Worm (Caenorhabditis elegans) whole organism, L4 larva: ENCODE measurements around the gene rdl-1.
A peak's percentile ranks its signal among the peaks of the same experiment; 100 is the strongest.

Experiments used
- F10B5.3 ChIP-seq: sonication (generic microtip); optimal IDR thresholded peaks from 2 replicates; lab custom pipeline; 2016; ENCODE audit warnings: mild to moderate bottlenecking, missing genetic modification characterization, missing compliant biosample characterization
- F26F4.8 ChIP-seq: fragments of 200-800 bp; sonication (Bioruptor generic); conservative IDR thresholded peaks from 2 replicates; pipeline ENCODE4 v1.3.6; 2022; ENCODE audit warnings: missing genetic modification characterization, missing compliant biosample characterization
- F37D6.2 ChIP-seq: sonication (generic microtip); optimal IDR thresholded peaks from 2 replicates; lab custom pipeline; 2016; ENCODE audit warnings: mild to moderate bottlenecking, missing genetic modification characterization, missing compliant biosample characterization
- F44E2.7 ChIP-seq: fragments of 200-800 bp; sonication (Bioruptor generic); IDR thresholded peaks from 2 replicates; pipeline ENCODE4 v2.1.2; 2022; ENCODE audit warnings: missing genetic modification characterization, missing compliant biosample characterization
- F49E8.2 ChIP-seq: sonication (generic microtip); optimal IDR thresholded peaks from 2 replicates; lab custom pipeline; 2016; ENCODE audit warnings: missing compliant biosample characterization, mild to moderate bottlenecking, missing genetic modification characterization, borderline replicate concordance
- R02D3.7 ChIP-seq: fragments of 150-350 bp; sonication (generic microtip); optimal IDR thresholded peaks from 3 replicates; lab custom pipeline; 2014; ENCODE audit warnings: missing biosample characterization, missing genetic modification characterization
- Y48G9A.11 ChIP-seq: fragments of 200-800 bp; sonication (Bioruptor generic); IDR thresholded peaks from 2 replicates; pipeline ENCODE4 v1.3.6; 2022; ENCODE audit warnings: missing genetic modification reagents, missing genetic modification characterization, missing compliant biosample characterization
- Y5F2A.4 ChIP-seq: fragments of 200-800 bp; sonication (Bioruptor generic); optimal IDR thresholded peaks from 2 replicates; lab custom pipeline; 2018; ENCODE audit warnings: mild to moderate bottlenecking, missing genetic modification characterization, missing compliant biosample characterization
- Y75B8A.6 ChIP-seq: fragments of 200-800 bp; sonication (Bioruptor generic); IDR thresholded peaks from 2 replicates; pipeline ENCODE4 v1.3.6; 2022; ENCODE audit warnings: missing genetic modification reagents, missing genetic modification characterization, missing compliant biosample characterization
- aly-2 ChIP-seq: sonication (generic microtip); optimal IDR thresholded peaks from 2 replicates; lab custom pipeline; 2018; ENCODE audit warnings: missing biosample characterization, missing genetic modification characterization
- ama-1 ChIP-seq: fragments of 150-350 bp; optimal IDR thresholded peaks from 2 replicates; lab custom pipeline; 2014; ENCODE audit warnings: inconsistent platforms, mixed read lengths
- attf-4 ChIP-seq: sonication (generic microtip); optimal IDR thresholded peaks from 3 replicates; lab custom pipeline; 2017; ENCODE audit warnings: missing biosample characterization, missing genetic modification characterization
- ceh-44 ChIP-seq: fragments of 200-800 bp; sonication (Bioruptor generic); IDR thresholded peaks from 2 replicates; pipeline ENCODE4 v1.3.6; 2022; ENCODE audit warnings: missing genetic modification reagents, missing genetic modification characterization, missing compliant biosample characterization
- ceh-62 ChIP-seq: sonication (generic microtip); optimal IDR thresholded peaks from 2 replicates; lab custom pipeline; 2017; ENCODE audit warnings: missing biosample characterization, missing genetic modification characterization
- ces-1 ChIP-seq: fragments of 150-350 bp; sonication (generic microtip); optimal IDR thresholded peaks from 4 replicates; lab custom pipeline; 2014; ENCODE audit warnings: missing biosample characterization, missing genetic modification reagents, missing genetic modification characterization
- cey-2 ChIP-seq: sonication (generic microtip); optimal IDR thresholded peaks from 3 replicates; lab custom pipeline; 2017; ENCODE audit warnings: missing genetic modification characterization, mild to moderate bottlenecking, missing compliant biosample characterization, antibody characterized with exemption, borderline replicate concordance; ENCODE audit not compliant: insufficient read depth
- daf-12 ChIP-seq: fragments of 150-350 bp; optimal IDR thresholded peaks from 2 replicates; lab custom pipeline; 2014; ENCODE audit warnings: missing biosample characterization, missing genetic modification reagents, missing genetic modification characterization
- daf-16 ChIP-seq, 3 experiments: sonication (generic microtip); optimal IDR thresholded peaks; 2 replicates each; lab custom pipeline; 2016 to 2017; ENCODE audit warnings: missing genetic modification characterization in 3 of 3, missing genetic modification reagents in 3 of 3, mild to moderate bottlenecking in 2 of 3, missing compliant biosample characterization in 2 of 3, missing biosample characterization in 1 of 3, moderate library complexity in 1 of 3
- daf-19 ChIP-seq: fragments of 200-800 bp; sonication (Bioruptor generic); conservative IDR thresholded peaks from 2 replicates; pipeline ENCODE4 v1.3.6; 2022; ENCODE audit warnings: missing genetic modification characterization, missing compliant biosample characterization
- daf-8 ChIP-seq: fragments of 200-800 bp; sonication (Bioruptor generic); IDR thresholded peaks from 2 replicates; pipeline ENCODE4 v1.3.6; 2022; ENCODE audit warnings: missing genetic modification characterization, missing compliant biosample characterization
- dmd-9 ChIP-seq: fragments of 200-800 bp; sonication (Bioruptor generic); IDR thresholded peaks from 2 replicates; pipeline ENCODE4 v1.3.6; 2022; ENCODE audit warnings: missing genetic modification reagents, missing genetic modification characterization, missing compliant biosample characterization
- duxl-1 ChIP-seq: sonication (generic microtip); optimal IDR thresholded peaks from 2 replicates; lab custom pipeline; 2016; ENCODE audit warnings: mild to moderate bottlenecking, missing genetic modification characterization, moderate library complexity, missing compliant biosample characterization; ENCODE audit not compliant: poor library complexity
- fos-1 ChIP-seq: fragments of 150-350 bp; optimal IDR thresholded peaks from 2 replicates; lab custom pipeline; 2014; ENCODE audit warnings: missing biosample characterization, missing genetic modification characterization
- gei-8 ChIP-seq: fragments of 200-800 bp; sonication (Bioruptor generic); optimal IDR thresholded peaks from 2 replicates; lab custom pipeline; 2018; ENCODE audit warnings: mild to moderate bottlenecking, missing genetic modification characterization, missing compliant biosample characterization
- hif-1 ChIP-seq, 2 experiments: sonication (generic microtip); optimal IDR thresholded peaks; 2 replicates each; lab custom pipeline; 2016 to 2017; ENCODE audit warnings: missing compliant biosample characterization in 2 of 2, missing genetic modification characterization in 2 of 2, missing genetic modification reagents in 2 of 2, missing genotype in 2 of 2, mild to moderate bottlenecking in 1 of 2
- hmg-1.1 ChIP-seq: fragments of 200-800 bp; sonication (Bioruptor generic); IDR thresholded peaks from 2 replicates; pipeline ENCODE4 v1.3.6; 2022; ENCODE audit warnings: missing genetic modification reagents, missing genetic modification characterization, missing compliant biosample characterization
- lin-38 ChIP-seq: fragments of 200-800 bp; sonication (Bioruptor generic); IDR thresholded peaks from 2 replicates; pipeline ENCODE4 v1.3.6; 2022; ENCODE audit warnings: missing genetic modification reagents, missing genetic modification characterization, missing compliant biosample characterization
- lir-3 ChIP-seq: sonication (generic microtip); optimal IDR thresholded peaks from 2 replicates; lab custom pipeline; 2016; ENCODE audit warnings: mild to moderate bottlenecking, missing genetic modification characterization, missing compliant biosample characterization
- madf-9 ChIP-seq: fragments of 200-800 bp; sonication (Bioruptor generic); conservative IDR thresholded peaks from 2 replicates; pipeline ENCODE4 v1.3.6; 2022; ENCODE audit warnings: missing genetic modification reagents, missing genetic modification characterization, missing compliant biosample characterization
- mdt-29 ChIP-seq: fragments of 200-800 bp; sonication (Bioruptor generic); IDR thresholded peaks from 2 replicates; pipeline ENCODE4 v1.3.6; 2022; ENCODE audit warnings: missing genetic modification reagents, missing genetic modification characterization, missing compliant biosample characterization
- mep-1 ChIP-seq: fragments of 150-350 bp; sonication (generic microtip); optimal IDR thresholded peaks from 3 replicates; lab custom pipeline; 2014; ENCODE audit warnings: missing biosample characterization, missing genetic modification characterization
- mxl-2 ChIP-seq: fragments of 200-800 bp; sonication (Bioruptor generic); conservative IDR thresholded peaks from 2 replicates; pipeline ENCODE4 v1.3.6; 2022; ENCODE audit warnings: missing genetic modification reagents, missing genetic modification characterization, missing compliant biosample characterization
- mxl-3 ChIP-seq: fragments of 200-800 bp; sonication (Bioruptor generic); optimal IDR thresholded peaks from 2 replicates; lab custom pipeline; 2018; ENCODE audit warnings: mild to moderate bottlenecking, missing genetic modification characterization, missing compliant biosample characterization
- nhr-102 ChIP-seq: sonication (generic microtip); optimal IDR thresholded peaks from 2 replicates; lab custom pipeline; 2016; ENCODE audit warnings: mild to moderate bottlenecking, missing genetic modification characterization, moderate library complexity, missing compliant biosample characterization
- nhr-11 ChIP-seq: fragments of 150-350 bp; optimal IDR thresholded peaks from 2 replicates; lab custom pipeline; 2014; ENCODE audit warnings: missing biosample characterization, missing genetic modification characterization
- nhr-111 ChIP-seq: fragments of 200-800 bp; sonication (Bioruptor generic); optimal IDR thresholded peaks from 2 replicates; lab custom pipeline; 2018; ENCODE audit warnings: mild to moderate bottlenecking, missing genetic modification characterization, missing compliant biosample characterization
- nhr-41 ChIP-seq: fragments of 200-800 bp; sonication (Bioruptor generic); IDR thresholded peaks from 2 replicates; pipeline ENCODE4 v1.3.6; 2022; ENCODE audit warnings: missing genetic modification reagents, missing genetic modification characterization, missing compliant biosample characterization
- nhr-6 ChIP-seq: fragments of 150-350 bp; optimal IDR thresholded peaks from 2 replicates; lab custom pipeline; 2014; ENCODE audit warnings: missing biosample characterization, missing genetic modification characterization
- nhr-77 ChIP-seq: fragments of 150-350 bp; optimal IDR thresholded peaks from 2 replicates; lab custom pipeline; 2014; ENCODE audit warnings: missing biosample characterization, missing genetic modification characterization
- snpc-1.2 ChIP-seq: fragments of 200-800 bp; sonication (Bioruptor generic); IDR thresholded peaks from 2 replicates; pipeline ENCODE4 v1.3.6; 2022; ENCODE audit warnings: missing genetic modification reagents, missing genetic modification characterization, missing compliant biosample characterization
- spr-3 ChIP-seq: fragments of 200-800 bp; sonication (Bioruptor generic); optimal IDR thresholded peaks from 2 replicates; lab custom pipeline; 2018; ENCODE audit warnings: mild to moderate bottlenecking, missing genetic modification characterization, missing compliant biosample characterization
- tra-1 ChIP-seq: fragments of 200-800 bp; sonication (Bioruptor generic); IDR thresholded peaks from 2 replicates; pipeline ENCODE4 v1.3.6; 2022; ENCODE audit warnings: missing genetic modification reagents, missing genetic modification characterization, missing compliant biosample characterization
- unc-39 ChIP-seq: sonication (generic microtip); optimal IDR thresholded peaks from 2 replicates; lab custom pipeline; 2017; ENCODE audit warnings: missing biosample characterization, missing genetic modification characterization
- unc-62 ChIP-seq, 3 experiments: fragments of 150-350 bp in 1 of 3; sonication (generic microtip); optimal IDR thresholded peaks in 2 of 3; peaks in 1 of 3; 1 replicate in 1 of 3; 2 replicates in 2 of 3; lab custom pipeline; 2014 to 2017; ENCODE audit warnings: missing biosample characterization in 3 of 3, missing genetic modification characterization in 3 of 3, missing genetic modification reagents in 3 of 3, missing genotype in 1 of 3
- zag-1 ChIP-seq: fragments of 150-350 bp; optimal IDR thresholded peaks from 2 replicates; lab custom pipeline; 2014; ENCODE audit warnings: missing biosample characterization, missing genetic modification characterization
- zfp-3 ChIP-seq: fragments of 200-800 bp; sonication (Bioruptor generic); conservative IDR thresholded peaks from 2 replicates; pipeline ENCODE4 v1.3.6; 2022; ENCODE audit warnings: missing genetic modification reagents, missing genetic modification characterization, missing compliant biosample characterization
- zip-11 ChIP-seq: fragments of 200-800 bp; sonication (Bioruptor generic); IDR thresholded peaks from 2 replicates; pipeline ENCODE4 v1.3.6; 2022; ENCODE audit warnings: missing genetic modification characterization, missing compliant biosample characterization
- ztf-11 ChIP-seq: fragments of 150-350 bp; optimal IDR thresholded peaks from 2 replicates; lab custom pipeline; 2014; ENCODE audit warnings: missing biosample characterization, missing genetic modification characterization

The rdl-1 gene

DNA sequence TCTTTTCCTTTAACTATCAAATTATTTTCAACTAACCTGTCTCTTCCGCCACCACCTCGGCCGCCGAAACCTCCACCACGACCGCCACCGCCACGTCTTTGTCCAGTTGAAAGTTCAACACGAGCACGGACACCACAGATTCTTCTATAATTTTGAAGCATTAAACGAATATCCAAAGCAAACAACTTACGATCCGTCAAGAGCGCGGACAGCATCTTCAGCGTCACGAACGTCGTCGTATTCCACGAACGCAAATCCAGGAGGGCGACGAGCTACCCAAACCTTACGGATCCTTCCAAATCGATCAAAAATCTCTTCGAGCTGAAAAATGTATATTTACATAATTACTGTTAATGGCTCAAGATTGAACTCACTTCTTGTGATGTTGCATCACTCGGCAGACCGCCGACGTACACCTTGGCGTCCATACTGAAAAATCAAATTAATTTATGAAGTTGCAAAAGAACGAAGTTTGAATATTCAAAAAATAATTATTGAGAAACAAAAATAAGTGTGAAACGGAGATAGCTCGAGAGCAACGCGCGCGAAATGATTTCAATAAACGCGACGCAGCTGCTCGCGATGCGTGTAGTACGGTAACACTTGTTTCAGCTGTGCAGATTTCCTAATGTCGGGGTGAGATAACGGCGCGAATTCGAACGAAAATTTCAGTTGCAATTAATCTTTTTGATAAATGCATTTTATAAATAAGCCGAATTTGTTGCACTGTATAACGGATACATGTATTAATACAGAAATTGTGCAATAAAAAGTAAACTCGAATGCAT is 20.9 kb upstream of the rdl-1 start, which contains the start of gene rsp-6 (continued):
- TF ChIP-seq daf-16 (GFP tag; optimal IDR thresholded peaks at IDR 0.05; lab: Kevin White, UChicago) (peak in 1 of 2 experiments; percentile 1), daf-16 (tag; optimal IDR thresholded peaks at IDR 0.05; lab: Kevin White, UChicago) (peak; percentile 77), nhr-102 (tag; lab: Kevin White, UChicago) (peak; percentile 61), ztf-11 (no peak), fos-1 (tag; lab: Kevin White, UChicago) (no peak), attf-4 (tag; lab: Kevin White, UChicago) (no peak), F49E8.2 (tag; lab: Kevin White, UChicago) (no peak), ama-1 (lab: Kevin White, UChicago) (peak; percentile 73), daf-8 (GFP tag; lab: Robert Waterston, UW) (no peak), Y48G9A.11 (GFP tag; lab: Robert Waterston, UW) (peak; percentile 18; the same call in 1 of the 2 replicates), F44E2.7 (GFP tag; lab: Robert Waterston, UW) (no peak), unc-39 (tag; lab: Kevin White, UChicago) (no peak), Y5F2A.4 (no peak), cey-2 (tag; lab: Kevin White, UChicago) (no peak), zip-11 (GFP tag; lab: Robert Waterston, UW) (0 out of 2 replicates have a peak, but pooled peaks have one; percentile 11), nhr-6 (tag; lab: Kevin White, UChicago) (peak; percentile 81), lin-38 (GFP tag; lab: Robert Waterston, UW) (peak; percentile 86), hif-1 (tag; optimal IDR thresholded peaks at IDR 0.05; lab: Kevin White, UChicago) (peak in 1 of 2 experiments; percentile 75), Y75B8A.6 (GFP tag; lab: Robert Waterston, UW) (no peak), daf-19 (GFP tag; lab: Robert Waterston, UW) (no peak), mxl-2 (GFP tag; lab: Robert Waterston, UW) (no peak), unc-62 (GFP tag; optimal IDR thresholded peaks at IDR 0.05 in 1 of 2; lab: Kevin White, UChicago) (peak in 1 of 2 experiments; percentile 17), unc-62 (tag; optimal IDR thresholded peaks at IDR 0.05; lab: Kevin White, UChicago) (no peak), R02D3.7 (tag; lab: Kevin White, UChicago) (no peak), zfp-3 (GFP tag; lab: Robert Waterston, UW) (0 out of 2 replicates have a peak, but pooled peaks have one; percentile 33), F26F4.8 (GFP tag; lab: Robert Waterston, UW) (no peak), mep-1 (tag; lab: Kevin White, UChicago) (peak; percentile 91), mxl-3 (GFP tag; lab: Kevin White, UChicago) (peak; percentile 62), F10B5.3 (no peak), F37D6.2 (tag; lab: Kevin White, UChicago) (peak; percentile 33), gei-8 (GFP tag; lab: Kevin White, UChicago) (no peak), aly-2 (no peak), nhr-41 (GFP tag; lab: Robert Waterston, UW) (no peak), lir-3 (tag; lab: Kevin White, UChicago) (no peak), nhr-77 (peak; percentile 78), daf-12 (tag; lab: Kevin White, UChicago) (no peak), ces-1 (no peak), hmg-1.1 (GFP tag; lab: Robert Waterston, UW) (peak; percentile 45; the same call in 1 of the 2 replicates), dmd-9 (no peak), nhr-11 (peak; percentile 78), tra-1 (GFP tag; lab: Robert Waterston, UW) (no peak), ceh-62 (no peak), spr-3 (GFP tag; lab: Kevin White, UChicago) (no peak), ceh-44 (GFP tag; lab: Robert Waterston, UW) (peak; percentile 56; the same call in 1 of the 2 replicates), snpc-1.2 (GFP tag; lab: Robert Waterston, UW) (0 out of 2 replicates have a peak, but pooled peaks have one; percentile 14), madf-9 (GFP tag; lab: Robert Waterston, UW) (peak; percentile 72), mdt-29 (GFP tag; lab: Robert Waterston, UW) (no peak), duxl-1 (peak; percentile 44), nhr-111 (no peak), zag-1 (tag; lab: Kevin White, UChicago) (no peak)
